Worm (Caenorhabditis elegans): ENCODE data around the gene Y69A2AR.25.

Y69A2AR.25 gene

DNA sequence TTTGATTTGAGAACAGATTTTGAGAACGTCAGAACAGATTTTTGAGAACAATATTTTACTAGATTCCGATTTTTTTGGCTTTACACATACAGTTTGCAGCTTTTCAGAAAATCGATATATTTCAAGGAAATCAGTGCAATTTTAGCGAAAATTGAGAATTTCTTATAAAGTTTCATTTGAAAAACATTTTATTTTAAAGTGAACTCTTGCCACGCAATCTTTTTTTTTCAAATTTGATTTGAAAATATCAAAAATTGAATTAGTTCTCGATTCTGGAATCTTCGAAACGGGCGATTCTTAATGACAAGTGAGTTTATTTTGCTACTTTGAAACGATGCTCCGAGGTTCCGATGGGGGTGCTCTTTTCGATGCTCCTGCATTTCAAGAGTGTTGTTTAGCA, 3.9 kb upstream of the Y69A2AR.25 start, which contains the start of gene Y69A2AR.51:
TSS of gene Y69A2AR.51 (plus strand) at position 301 of the 400 bp plus-strand sequence.
- no peak for TF ChIP-seq unc-62 (GFP tag; optimal IDR thresholded peaks at IDR 0.05)

DNA sequence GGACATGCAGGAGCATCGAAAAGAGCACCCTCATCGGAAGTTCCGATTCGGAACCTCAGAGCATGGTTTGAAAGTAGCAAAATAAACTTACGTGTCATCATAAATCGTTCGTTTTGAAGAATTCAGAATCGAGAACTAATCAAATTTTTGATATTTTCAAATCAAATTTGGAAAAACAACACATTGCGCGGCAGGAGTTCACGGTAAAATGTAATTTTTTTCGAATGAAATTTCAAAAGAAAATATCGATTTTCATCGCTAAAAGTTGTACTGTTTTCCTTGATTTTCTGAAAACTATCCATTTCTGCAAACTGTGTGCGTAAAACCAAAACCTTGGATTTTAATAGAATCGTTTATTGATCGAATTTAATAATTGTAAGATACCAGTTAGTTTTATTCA, 4.2 kb downstream of the Y69A2AR.25 start, which contains the start of gene Y69A2AR.24:
TSS of gene Y69A2AR.24 (minus strand) at position 101 of the 400 bp plus-strand sequence.
- no peak for TF ChIP-seq unc-62 (GFP tag; optimal IDR thresholded peaks at IDR 0.05)

DNA sequence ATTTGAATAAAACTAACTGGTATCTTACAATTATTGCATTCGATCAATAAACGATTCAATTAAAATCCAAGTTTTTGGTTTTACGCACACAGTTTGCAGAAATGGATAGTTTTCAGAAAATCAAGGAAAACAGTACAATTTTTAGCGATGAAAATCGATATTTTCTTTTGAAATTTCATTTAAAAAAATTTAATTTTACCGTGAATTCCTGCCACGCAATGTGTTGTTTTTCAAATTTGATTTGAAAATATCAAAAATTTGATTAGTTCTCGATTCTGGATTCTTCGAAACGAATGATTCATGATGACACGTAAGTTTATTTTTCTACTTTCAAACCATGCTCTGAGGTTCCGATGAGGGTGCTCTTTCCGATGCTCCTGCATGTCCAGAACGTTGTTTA, 6.1 kb downstream of the Y69A2AR.25 start, which contains the start of gene Y69A2AR.50:
TSS of gene Y69A2AR.50 (plus strand) at position 301 of the 400 bp plus-strand sequence.
- no peak for TF ChIP-seq unc-62 (GFP tag; optimal IDR thresholded peaks at IDR 0.05)

DNA sequence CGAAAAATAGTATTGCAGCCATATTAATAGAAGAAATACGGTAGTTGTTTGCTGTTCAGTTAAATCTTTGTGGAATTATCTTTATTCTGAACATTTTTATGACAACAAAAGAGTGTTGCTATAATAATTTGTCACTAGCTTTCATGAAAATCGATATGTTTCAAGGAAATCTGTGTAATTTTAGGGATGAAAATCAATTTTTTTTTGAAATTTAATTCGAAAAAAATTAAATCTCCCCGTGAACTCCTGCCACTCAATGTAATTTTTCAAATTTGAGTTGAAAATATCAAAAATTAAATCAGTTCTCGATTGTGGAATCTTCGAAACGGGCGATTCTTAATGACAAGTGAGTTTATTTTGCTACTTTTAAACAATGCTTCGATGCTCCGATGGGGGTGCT, 6.8 kb downstream of the Y69A2AR.25 start, which contains the start of gene Y69A2AR.46:
TSS of gene Y69A2AR.46 (plus strand) at position 301 of the 400 bp plus-strand sequence.
- TF ChIP-seq unc-62 (GFP tag; optimal IDR thresholded peaks at IDR 0.05): no peak

DNA sequence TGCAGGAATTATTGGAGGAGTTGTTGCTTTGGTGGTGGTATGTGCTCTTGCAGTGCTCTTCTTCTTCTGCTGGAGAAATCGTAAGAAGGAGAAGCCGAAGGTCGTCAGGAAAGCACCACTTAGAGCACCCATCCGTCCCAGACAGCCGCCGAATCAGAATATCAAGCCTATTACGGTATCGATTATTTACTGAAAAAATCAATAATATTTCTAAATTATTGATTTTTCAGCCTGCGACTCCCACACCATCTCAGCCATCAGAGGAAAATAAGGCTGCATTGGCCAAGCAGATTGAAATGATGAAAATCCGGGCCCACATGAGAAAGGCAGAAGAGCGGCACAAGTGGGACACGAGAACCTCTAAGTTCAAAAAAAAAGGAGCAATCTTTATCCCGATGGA, 12.0 kb downstream of the Y69A2AR.25 start:
- TF ChIP-seq unc-62 (GFP tag; optimal IDR thresholded peaks at IDR 0.05): no peak

DNA sequence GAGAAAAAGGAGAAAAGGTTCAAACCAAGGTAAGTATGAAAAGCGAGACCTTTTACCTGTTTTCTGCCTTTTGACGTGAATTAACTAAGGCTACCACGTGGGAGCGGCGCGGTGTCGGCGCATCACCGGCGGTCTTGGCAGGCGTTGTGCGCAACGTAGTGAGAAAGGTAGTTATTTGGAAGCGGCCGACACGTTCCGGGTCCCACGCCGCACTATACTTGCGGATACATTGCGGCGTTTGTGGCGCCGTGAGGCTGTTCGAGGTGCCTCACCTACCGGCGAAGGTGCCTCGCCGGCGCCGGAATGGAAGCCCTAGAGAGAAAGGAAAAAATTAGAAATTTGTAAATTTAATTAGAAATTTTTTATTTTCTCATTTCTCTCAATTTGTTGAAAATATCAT, 15.3 kb downstream of the Y69A2AR.25 start:
- no peak for TF ChIP-seq unc-62 (GFP tag; optimal IDR thresholded peaks at IDR 0.05)

- no peak for TF ChIP-seq unc-62 (GFP tag; optimal IDR thresholded peaks at IDR 0.05)
These were observed 15.9 kb downstream of the Y69A2AR.25 start for ce11 chrIV:2552276-2552675.

DNA sequence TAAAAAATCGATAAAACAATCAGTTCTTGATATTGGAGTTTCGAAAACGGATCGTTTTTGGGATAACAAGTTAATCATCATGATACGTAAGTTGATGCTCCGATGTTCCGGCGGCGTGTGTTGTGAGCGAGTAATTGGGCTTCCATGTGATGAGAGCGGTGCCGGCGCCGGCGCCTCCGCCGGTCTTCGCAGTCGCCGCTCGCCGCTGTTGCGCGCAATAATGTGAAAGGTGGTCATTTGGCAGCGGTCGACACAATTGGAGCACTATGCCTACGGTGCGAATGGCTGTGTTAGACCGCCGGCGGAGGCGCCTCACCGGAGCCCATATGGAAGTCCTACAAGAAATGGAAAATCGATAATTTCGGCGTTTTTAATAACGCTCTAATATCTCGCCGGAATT, 16.3 kb downstream of the Y69A2AR.25 start:
- TF ChIP-seq unc-62 (GFP tag; optimal IDR thresholded peaks at IDR 0.05): no peak

DNA sequence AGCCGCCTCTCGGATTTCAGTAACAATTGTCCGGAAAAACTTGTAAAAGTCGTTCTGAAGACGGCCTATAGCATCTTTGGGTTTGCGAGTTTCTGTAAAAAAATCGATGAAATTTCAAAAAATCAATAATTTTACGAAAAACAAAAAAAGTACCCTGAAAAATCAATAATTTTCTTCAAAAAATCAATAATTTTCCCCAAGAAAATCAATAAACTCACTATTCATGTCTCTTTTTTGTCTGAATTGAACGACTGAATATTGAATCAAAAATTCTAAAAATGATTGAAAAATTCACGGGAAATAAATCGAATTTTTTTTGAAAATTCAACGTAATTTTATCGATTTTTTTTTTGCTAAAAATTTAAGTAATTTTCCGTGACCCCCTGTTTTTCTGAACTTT, 16.7 kb downstream of the Y69A2AR.25 start, which contains the start of gene Y69A2AR.23:
TSS of gene Y69A2AR.23 (minus strand) at position 267 of the 400 bp plus-strand sequence.
- no peak for TF ChIP-seq unc-62 (GFP tag; optimal IDR thresholded peaks at IDR 0.05)

ce11 chrIV:2549542-2549941, 18.6 kb downstream of the Y69A2AR.25 start:
- TF ChIP-seq unc-62 (GFP tag; optimal IDR thresholded peaks at IDR 0.05): no peak

DNA sequence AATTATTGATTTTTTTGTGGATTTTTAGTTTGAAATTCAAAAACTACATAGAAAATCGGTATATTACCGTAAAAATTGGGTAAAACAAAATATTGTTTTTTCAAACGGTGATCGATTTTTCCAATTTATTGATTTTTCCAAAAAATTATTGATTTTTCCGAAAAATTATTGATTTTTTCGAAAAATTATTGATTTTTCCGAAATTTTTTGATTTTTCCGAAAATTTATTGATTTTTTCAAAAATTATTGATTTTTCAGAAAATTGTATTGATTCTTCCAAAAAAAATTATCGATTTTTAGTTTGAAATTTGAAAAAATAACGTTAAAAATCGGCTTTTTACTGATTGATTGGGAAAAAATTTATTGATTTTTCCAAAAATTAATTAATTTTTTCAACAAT, 19.4 kb downstream of the Y69A2AR.25 start:
- TF ChIP-seq unc-62 (GFP tag; optimal IDR thresholded peaks at IDR 0.05): no peak

DNA sequence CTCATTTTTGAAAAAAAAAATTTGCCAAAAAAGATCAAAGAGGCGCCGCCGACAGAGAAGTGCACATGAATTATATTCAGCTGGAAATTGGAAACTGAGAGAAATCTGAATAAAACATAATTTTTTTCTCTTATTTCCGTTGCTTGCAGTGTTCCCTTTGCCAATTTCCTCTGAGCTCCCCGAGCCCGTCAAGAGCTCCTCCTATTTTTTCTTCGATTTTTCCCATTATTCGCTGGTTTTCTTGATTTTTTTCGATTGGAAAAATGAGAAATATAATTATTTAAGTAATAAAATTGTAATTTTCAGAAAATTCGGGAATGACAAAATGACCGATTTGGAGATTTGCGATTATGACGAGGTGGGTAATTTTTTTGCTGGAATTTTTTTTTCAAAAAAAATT, 26.2 kb downstream of the Y69A2AR.25 start, which contains the start of gene sprr-3:
TSS of gene sprr-3 (plus strand) at position 301 of the 400 bp plus-strand sequence.
- TF ChIP-seq unc-62 (GFP tag; optimal IDR thresholded peaks at IDR 0.05): no peak

DNA sequence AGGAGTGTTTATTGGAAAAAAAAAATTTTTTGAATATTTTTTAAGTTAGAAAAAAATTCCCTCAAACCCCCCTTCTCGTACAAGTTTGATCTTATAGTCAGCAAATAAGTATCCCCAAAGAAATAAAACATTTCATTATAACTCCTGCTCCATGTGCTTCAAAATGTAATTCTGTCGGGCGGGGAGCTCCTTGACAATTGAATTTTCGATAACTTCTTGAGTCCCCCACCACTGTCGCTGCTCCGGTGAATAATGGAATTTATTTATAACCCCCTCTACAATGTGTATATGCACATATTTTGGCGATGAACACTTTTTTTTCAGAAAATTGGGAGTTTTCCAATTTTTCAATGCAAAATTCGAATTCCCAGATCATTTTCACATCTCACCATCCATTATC, 30.4 kb downstream of the Y69A2AR.25 start:
- no peak for TF ChIP-seq unc-62 (GFP tag; optimal IDR thresholded peaks at IDR 0.05)

- TF ChIP-seq unc-62 (GFP tag; optimal IDR thresholded peaks at IDR 0.05): no peak
These were observed 37.9 kb downstream of the Y69A2AR.25 start for ce11 chrIV:2530285-2530684.

- TF ChIP-seq unc-62 (GFP tag; optimal IDR thresholded peaks at IDR 0.05): no peak
These were observed 38.9 kb downstream of the Y69A2AR.25 start for ce11 chrIV:2529281-2529680.

DNA sequence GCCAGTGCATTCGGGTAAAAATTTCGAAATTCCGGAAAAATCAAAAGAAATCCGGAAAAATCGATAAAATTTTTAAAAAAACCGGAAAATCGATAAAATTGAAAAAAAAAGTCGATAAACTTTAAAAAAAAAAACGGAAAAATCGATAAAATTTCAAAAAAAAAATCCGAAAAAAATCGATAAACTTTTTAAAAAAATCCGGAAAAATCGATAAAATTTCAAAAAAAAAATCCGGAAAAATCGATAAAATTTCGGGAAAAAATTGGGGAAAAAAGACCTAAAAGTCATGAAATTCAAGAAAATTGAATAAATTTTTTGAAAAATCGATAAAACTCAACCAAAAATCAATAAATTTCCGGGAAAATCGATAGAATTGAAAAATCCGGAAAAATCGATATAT, 41.3 kb downstream of the Y69A2AR.25 start:
- no peak for TF ChIP-seq unc-62 (GFP tag; optimal IDR thresholded peaks at IDR 0.05)
